Worm (Caenorhabditis elegans) whole organism, L1 larva: ENCODE data around the gene F13D12.3.

Experiments used
- C16A3.4 ChIP-seq: fragments of 150-350 bp; optimal IDR thresholded peaks from 2 replicates; lab custom pipeline; 2014; ENCODE audit warnings: missing biosample characterization, missing genetic modification characterization
- aly-2 ChIP-seq: fragments of 150-350 bp; optimal IDR thresholded peaks from 2 replicates; lab custom pipeline; 2014; ENCODE audit warnings: missing biosample characterization, missing genetic modification characterization
- ama-1 ChIP-seq: fragments of 150-350 bp; optimal IDR thresholded peaks from 2 replicates; lab custom pipeline; 2014
- ceh-88 ChIP-seq: fragments of 200-800 bp; sonication (Bioruptor generic); IDR thresholded peaks from 2 replicates; pipeline ENCODE4 v1.3.6; 2022; ENCODE audit warnings: missing genetic modification characterization, missing compliant biosample characterization
- dsc-1 ChIP-seq: sonication (generic microtip); optimal IDR thresholded peaks from 2 replicates; lab custom pipeline; 2016; ENCODE audit warnings: mild to moderate bottlenecking, missing genetic modification characterization, missing compliant biosample characterization
- efl-1 ChIP-seq, 4 experiments: fragments of 150-350 bp; optimal IDR thresholded peaks in 3 of 4; peaks in 1 of 4; 1 replicate in 1 of 4; 2 replicates in 3 of 4; lab custom pipeline; 2014; ENCODE audit warnings: missing biosample characterization in 2 of 4, missing genetic modification characterization in 2 of 4, missing genetic modification reagents in 2 of 4
- egl-13 ChIP-seq: sonication (generic microtip); optimal IDR thresholded peaks from 2 replicates; lab custom pipeline; 2016; ENCODE audit warnings: missing genotype, missing genetic modification reagents, missing genetic modification characterization, missing compliant biosample characterization
- elt-2 ChIP-seq: sonication (generic microtip); optimal IDR thresholded peaks from 2 replicates; lab custom pipeline; 2016; ENCODE audit warnings: missing genetic modification characterization, mild to moderate bottlenecking, inconsistent platforms, missing compliant biosample characterization, missing genetic modification reagents
- fos-1 ChIP-seq: fragments of 150-350 bp; optimal IDR thresholded peaks from 2 replicates; lab custom pipeline; 2014; ENCODE audit warnings: missing biosample characterization, missing genetic modification characterization
- grh-1 ChIP-seq: fragments of 200-800 bp; sonication (Bioruptor generic); IDR thresholded peaks from 2 replicates; pipeline ENCODE4 v1.3.6; 2022; ENCODE audit warnings: missing genetic modification reagents, missing genetic modification characterization, missing compliant biosample characterization
- hlh-17 ChIP-seq: fragments of 200-800 bp; sonication (Bioruptor generic); optimal IDR thresholded peaks from 2 replicates; lab custom pipeline; 2018; ENCODE audit warnings: missing genetic modification characterization, mild to moderate bottlenecking, missing compliant biosample characterization, moderate library complexity, borderline replicate concordance
- jun-1 ChIP-seq: fragments of 150-350 bp; optimal IDR thresholded peaks from 2 replicates; lab custom pipeline; 2014; ENCODE audit warnings: missing biosample characterization, missing genetic modification reagents, missing genetic modification characterization
- lin-14 ChIP-seq: fragments of 200-800 bp; sonication (Bioruptor generic); optimal IDR thresholded peaks from 2 replicates; lab custom pipeline; 2018; ENCODE audit warnings: mild to moderate bottlenecking, missing genetic modification characterization, moderate library complexity, missing compliant biosample characterization
- lin-15B ChIP-seq: fragments of 150-350 bp; sonication (generic microtip); optimal IDR thresholded peaks from 3 replicates; lab custom pipeline; 2014; ENCODE audit warnings: missing biosample characterization, missing genetic modification characterization
- lin-35 ChIP-seq, 2 experiments: fragments of 150-350 bp; optimal IDR thresholded peaks; 2 replicates each; lab custom pipeline; 2014; ENCODE audit warnings: missing biosample characterization in 2 of 2, missing genetic modification characterization in 2 of 2, missing genetic modification reagents in 2 of 2
- lsy-2 ChIP-seq, 2 experiments: fragments of 150-350 bp; optimal IDR thresholded peaks; 2 replicates each; lab custom pipeline; 2014; ENCODE audit warnings: missing biosample characterization in 2 of 2, missing genetic modification characterization in 2 of 2
- nhr-11 ChIP-seq: fragments of 150-350 bp; optimal IDR thresholded peaks from 2 replicates; lab custom pipeline; 2014; ENCODE audit warnings: missing biosample characterization, missing genetic modification characterization
- nhr-20 ChIP-seq: sonication (generic microtip); optimal IDR thresholded peaks from 2 replicates; lab custom pipeline; 2016; ENCODE audit warnings: mild to moderate bottlenecking, missing genetic modification characterization, missing compliant biosample characterization
- nhr-237 ChIP-seq: fragments of 150-350 bp; optimal IDR thresholded peaks from 2 replicates; lab custom pipeline; 2014; ENCODE audit warnings: missing biosample characterization, missing genetic modification characterization
- nhr-47 ChIP-seq: sonication (generic microtip); optimal IDR thresholded peaks from 2 replicates; lab custom pipeline; 2016; ENCODE audit warnings: mild to moderate bottlenecking, missing genetic modification characterization, moderate library complexity, missing compliant biosample characterization
- nhr-71 ChIP-seq: sonication (generic microtip); optimal IDR thresholded peaks from 2 replicates; lab custom pipeline; 2016; ENCODE audit warnings: mild to moderate bottlenecking, missing genetic modification characterization, moderate library complexity, missing compliant biosample characterization
- nhr-76 ChIP-seq: sonication (generic microtip); optimal IDR thresholded peaks from 2 replicates; lab custom pipeline; 2017; ENCODE audit warnings: missing biosample characterization, missing genetic modification characterization
- nhr-77 ChIP-seq: fragments of 150-350 bp; optimal IDR thresholded peaks from 2 replicates; lab custom pipeline; 2014; ENCODE audit warnings: missing biosample characterization, missing genetic modification characterization
- nhr-85 ChIP-seq: sonication (generic microtip); peaks from one replicate; lab custom pipeline; 2016; ENCODE audit warnings: missing genetic modification characterization, inconsistent platforms, missing compliant biosample characterization
- nhr-90 ChIP-seq: sonication (generic microtip); optimal IDR thresholded peaks from 2 replicates; lab custom pipeline; 2016; ENCODE audit warnings: mild to moderate bottlenecking, missing genetic modification characterization, missing compliant biosample characterization; ENCODE audit not compliant: poor library complexity
- pag-3 ChIP-seq: sonication (generic microtip); optimal IDR thresholded peaks from 2 replicates; lab custom pipeline; 2017; ENCODE audit warnings: missing genetic modification characterization, mild to moderate bottlenecking, missing compliant biosample characterization, antibody characterized with exemption, borderline replicate concordance; ENCODE audit not compliant: insufficient read depth
- pax-3 ChIP-seq: fragments of 200-800 bp; sonication (Bioruptor generic); optimal IDR thresholded peaks from 2 replicates; lab custom pipeline; 2018; ENCODE audit warnings: mild to moderate bottlenecking, missing genetic modification characterization, moderate library complexity, missing compliant biosample characterization
- rnt-1 ChIP-seq: sonication (generic microtip); optimal IDR thresholded peaks from 2 replicates; lab custom pipeline; 2016; ENCODE audit warnings: mild to moderate bottlenecking, missing genetic modification characterization, moderate library complexity, missing compliant biosample characterization
- snpc-4 ChIP-seq: fragments of 150-350 bp; optimal IDR thresholded peaks from 2 replicates; lab custom pipeline; 2014; ENCODE audit warnings: missing biosample characterization, missing genetic modification characterization
- snu-23 ChIP-seq: sonication (generic microtip); optimal IDR thresholded peaks from 2 replicates; lab custom pipeline; 2016; ENCODE audit warnings: missing genetic modification characterization, missing compliant biosample characterization
- unc-98 ChIP-seq: fragments of 200-800 bp; sonication (Bioruptor generic); IDR thresholded peaks from 2 replicates; pipeline ENCODE4 v1.3.6; 2022; ENCODE audit warnings: missing genetic modification characterization, missing compliant biosample characterization
- xbp-1 ChIP-seq: sonication (generic microtip); optimal IDR thresholded peaks from 2 replicates; lab custom pipeline; 2016; ENCODE audit warnings: missing genetic modification characterization, missing compliant biosample characterization
- ztf-4 ChIP-seq: fragments of 150-350 bp; optimal IDR thresholded peaks from 2 replicates; lab custom pipeline; 2014; ENCODE audit warnings: missing biosample characterization, missing genetic modification characterization

Gene F13D12.3

DNA sequence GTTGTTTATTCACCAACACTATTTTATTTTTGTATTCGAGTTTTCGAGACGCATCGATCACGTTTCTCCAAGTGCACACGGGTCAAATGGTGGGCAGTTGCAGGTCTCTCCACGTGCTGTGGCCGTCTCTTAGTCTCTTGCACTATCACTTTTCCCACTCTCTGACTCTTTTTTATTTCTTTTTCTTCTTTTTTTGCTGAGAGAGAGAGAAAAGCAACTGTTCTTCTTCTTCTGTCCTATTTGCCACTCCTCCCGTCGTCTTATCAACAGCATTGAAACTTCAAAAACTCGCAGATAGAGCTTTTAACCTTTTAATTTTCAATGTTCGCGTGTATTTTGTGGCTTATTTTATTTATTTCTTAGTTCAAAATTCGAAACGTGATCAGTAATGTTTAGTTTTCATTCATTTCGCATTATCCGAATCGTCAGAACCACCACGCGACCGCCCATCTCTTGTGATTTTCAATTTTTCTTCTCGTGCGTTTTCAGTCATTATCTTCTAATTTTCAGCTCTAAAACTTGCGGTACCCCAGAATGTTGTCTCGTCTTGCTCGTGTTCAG, 8.4 kb downstream of the F13D12.3 start, which contains the start of gene alh-8 (continued):
- TF ChIP-seq lsy-2 (tag; optimal IDR thresholded peaks at IDR 0.05; lab: Kevin White, UChicago): peak; percentile 45 to 72
- TF ChIP-seq nhr-76: no peak
- TF ChIP-seq rnt-1 (tag; lab: Kevin White, UChicago): peak; percentile 78
- peak; percentile 20 for TF ChIP-seq fos-1 (tag; lab: Kevin White, UChicago)
- peak; percentile 40 for TF ChIP-seq pag-3 (tag; lab: Kevin White, UChicago)
- peak; percentile 38 to 68 for TF ChIP-seq lin-35 (GFP tag; optimal IDR thresholded peaks at IDR 0.05; lab: Kevin White, UChicago)
- peak; percentile 76 for TF ChIP-seq nhr-20 (tag; lab: Kevin White, UChicago)
- peak; percentile 64 for TF ChIP-seq nhr-85 (tag; lab: Kevin White, UChicago)
- peak; percentile 46 for TF ChIP-seq nhr-90 (tag; lab: Kevin White, UChicago)
- peak; percentile 46 for TF ChIP-seq C16A3.4
- no peak for TF ChIP-seq nhr-237 (tag; lab: Kevin White, UChicago)
- no peak for TF ChIP-seq lin-15B (tag; lab: Kevin White, UChicago)
- no peak for TF ChIP-seq nhr-11 (tag; lab: Kevin White, UChicago)
- no peak for TF ChIP-seq ceh-88
- no peak for TF ChIP-seq jun-1
- TF ChIP-seq pax-3 (tag; lab: Kevin White, UChicago): no peak
- TF ChIP-seq snu-23 (GFP tag; lab: Kevin White, UChicago): peak; percentile 86

ce11 chrII:11729757-11730535, 9.7 kb downstream of the F13D12.3 start:
- TF ChIP-seq lin-14 (GFP tag; lab: Kevin White, UChicago) (no peak), unc-98 (GFP tag; lab: Robert Waterston, UW) (no peak), lin-35 (GFP tag; optimal IDR thresholded peaks at IDR 0.05; lab: Kevin White, UChicago) (no peak), hlh-17 (GFP tag; lab: Kevin White, UChicago) (no peak), nhr-77 (tag; lab: Kevin White, UChicago) (no peak), ceh-88 (no peak), xbp-1 (tag; lab: Kevin White, UChicago) (no peak)

- no peak for TF ChIP-seq grh-1 (GFP tag; lab: Robert Waterston, UW)
- peak; percentile 56 for TF ChIP-seq elt-2 (tag; lab: Kevin White, UChicago)
- TF ChIP-seq nhr-20 (tag; lab: Kevin White, UChicago): peak; percentile 50
- peak; percentile 19 for TF ChIP-seq rnt-1 (tag; lab: Kevin White, UChicago)
- peak; percentile 62 for TF ChIP-seq ama-1 (lab: Kevin White, UChicago)
- TF ChIP-seq aly-2 (tag; lab: Kevin White, UChicago): peak; percentile 65
- TF ChIP-seq nhr-90 (tag; lab: Kevin White, UChicago): peak; percentile 65
- TF ChIP-seq snu-23 (GFP tag; lab: Kevin White, UChicago): peak; percentile 63
- no peak for TF ChIP-seq egl-13 (tag; lab: Kevin White, UChicago)
- no peak for TF ChIP-seq efl-1 (optimal IDR thresholded peaks at IDR 0.05; lab: Kevin White, UChicago)
- TF ChIP-seq efl-1 (GFP tag; optimal IDR thresholded peaks at IDR 0.05 in 1 of 2; lab: Kevin White, UChicago): peak in 1 of 2 experiments; percentile 88
- peak; percentile 26 for TF ChIP-seq nhr-47 (tag; lab: Kevin White, UChicago)
- no peak for TF ChIP-seq pag-3 (tag; lab: Kevin White, UChicago)
- peak; percentile 47 for TF ChIP-seq nhr-85 (tag; lab: Kevin White, UChicago)
- TF ChIP-seq nhr-71 (tag; lab: Kevin White, UChicago): peak; percentile 58
- TF ChIP-seq ztf-4 (tag; lab: Kevin White, UChicago): peak; percentile 4
These were observed 11.0 kb downstream of the F13D12.3 start for ce11 chrII:11731174-11731724.

DNA sequence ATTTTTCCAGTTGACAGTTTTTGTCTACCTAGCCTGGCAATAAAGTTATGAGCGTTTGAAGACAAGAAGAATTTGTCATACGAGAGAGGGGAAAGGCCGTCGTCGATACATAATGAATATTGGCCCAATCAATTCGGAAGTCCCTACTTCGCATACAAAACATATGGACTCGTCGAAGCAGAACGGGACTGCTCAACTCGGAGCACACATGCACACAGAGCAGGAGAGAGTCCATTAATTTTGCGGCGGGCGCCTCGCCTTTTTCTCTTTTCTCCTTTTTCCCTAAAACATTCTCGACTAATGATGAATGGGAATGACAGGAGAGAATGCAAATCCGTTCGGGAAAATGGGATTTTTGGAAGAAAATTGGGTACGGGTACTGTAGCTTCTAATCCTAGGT, 12.3 kb downstream of the F13D12.3 start, which contains the start of gene F13D12.8:
Gene F13D12.8 (minus strand): TSS at position 82 of the 400 bp plus-strand sequence.
- TF ChIP-seq snpc-4 (tag; lab: Kevin White, UChicago) (peak; percentile 36), efl-1 (optimal IDR thresholded peaks at IDR 0.05; lab: Kevin White, UChicago) (no peak), efl-1 (GFP tag; optimal IDR thresholded peaks at IDR 0.05 in 1 of 2; lab: Kevin White, UChicago) (no peak), dsc-1 (peak; percentile 62), lin-14 (GFP tag; lab: Kevin White, UChicago) (peak; percentile 73)
